Worm (Caenorhabditis elegans): ENCODE measurements around the gene nhr-238.

Gene nhr-238

DNA sequence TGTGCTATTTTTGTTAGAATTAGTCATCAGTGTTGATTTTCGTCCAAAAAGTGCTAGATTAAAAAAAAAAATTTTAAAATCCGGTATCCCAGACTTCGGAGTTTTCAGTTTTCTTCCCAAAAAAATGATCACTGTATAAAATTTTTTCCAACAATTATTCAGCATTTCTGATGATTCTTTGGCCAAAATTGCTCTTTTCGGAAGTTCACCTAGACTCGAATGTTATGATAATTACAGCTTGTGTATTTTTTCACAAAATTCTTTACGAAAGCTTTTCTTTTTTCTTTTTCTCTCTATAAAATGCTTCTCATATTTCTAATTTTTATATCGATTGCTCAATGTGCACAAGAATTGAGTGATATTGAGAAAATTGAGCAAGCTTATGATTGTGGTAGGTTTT lies 2.5 kb upstream of the nhr-238 start, which contains the start of gene irld-17:
Gene irld-17 (plus strand): TSS at position 301 of the 400 bp plus-strand sequence.
- TF ChIP-seq hmbx-1 (tag; optimal IDR thresholded peaks at IDR 0.05) = no peak
- no peak for TF ChIP-seq F13C5.2 (tag; optimal IDR thresholded peaks at IDR 0.05)
- no peak for TF ChIP-seq aly-1 (tag; optimal IDR thresholded peaks at IDR 0.05)
- TF ChIP-seq tbx-11 (GFP tag; IDR thresholded peaks at IDR 0.05) = no peak
- no peak for TF ChIP-seq ets-7 (tag; optimal IDR thresholded peaks at IDR 0.05)
- no peak for TF ChIP-seq sea-1 (GFP tag; conservative IDR thresholded peaks at IDR 0.05)
- no peak for TF ChIP-seq scrt-1 (GFP tag; IDR thresholded peaks at IDR 0.05)
- no peak for TF ChIP-seq hnd-1 (tag; optimal IDR thresholded peaks at IDR 0.05)
- no peak for TF ChIP-seq tbx-37 (GFP tag; conservative IDR thresholded peaks at IDR 0.05)
- TF ChIP-seq ceh-13 (GFP tag; optimal IDR thresholded peaks at IDR 0.05) = no peak
- no peak for TF ChIP-seq pes-1 (GFP tag; IDR thresholded peaks at IDR 0.05)
- no peak for TF ChIP-seq flt-1 (GFP tag; IDR thresholded peaks at IDR 0.05)
- no peak for TF ChIP-seq hmg-4 (GFP tag; optimal IDR thresholded peaks at IDR 0.05)
- no peak for TF ChIP-seq B0310.2 (tag; optimal IDR thresholded peaks at IDR 0.05)
- no peak for TF ChIP-seq ceh-36 (tag; optimal IDR thresholded peaks at IDR 0.05)
- no peak for TF ChIP-seq ama-1 (optimal IDR thresholded peaks at IDR 0.05)
- no peak for TF ChIP-seq tra-4 (tag; optimal IDR thresholded peaks at IDR 0.05)

DNA sequence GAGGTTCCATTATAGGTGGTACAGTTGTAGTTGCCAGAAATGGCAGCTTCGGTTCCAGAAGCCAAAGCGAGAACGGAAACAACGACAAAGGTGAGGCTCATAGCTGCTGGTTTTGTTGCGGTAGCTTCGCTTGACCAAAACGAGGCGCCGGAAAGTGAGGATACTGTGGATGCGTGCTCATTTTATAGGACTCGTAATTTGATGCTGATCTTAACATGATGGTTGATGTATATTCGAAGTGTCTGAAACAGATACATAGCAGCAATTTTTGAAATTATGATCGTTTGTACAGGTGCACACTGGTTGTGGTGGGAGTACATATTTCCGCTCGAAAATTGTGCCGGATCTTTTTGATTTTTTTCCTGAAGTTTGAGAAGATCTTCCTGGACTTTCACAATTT lies 1.9 kb upstream of the nhr-238 start, which contains the start of gene Y46H3D.8:
Gene Y46H3D.8 (minus strand): TSS at position 101 of the 400 bp plus-strand sequence.
- TF ChIP-seq tbx-37 (GFP tag; conservative IDR thresholded peaks at IDR 0.05) (no peak), hmbx-1 (tag; optimal IDR thresholded peaks at IDR 0.05) (no peak), ceh-13 (GFP tag; optimal IDR thresholded peaks at IDR 0.05) (no peak), scrt-1 (GFP tag; IDR thresholded peaks at IDR 0.05) (no peak), ama-1 (optimal IDR thresholded peaks at IDR 0.05) (no peak), hnd-1 (tag; optimal IDR thresholded peaks at IDR 0.05) (no peak), ceh-36 (tag; optimal IDR thresholded peaks at IDR 0.05) (no peak), sea-1 (GFP tag; conservative IDR thresholded peaks at IDR 0.05) (no peak), tra-4 (tag; optimal IDR thresholded peaks at IDR 0.05) (no peak), B0310.2 (tag; optimal IDR thresholded peaks at IDR 0.05) (no peak), pes-1 (GFP tag; IDR thresholded peaks at IDR 0.05) (no peak), tbx-11 (GFP tag; IDR thresholded peaks at IDR 0.05) (no peak), ets-7 (tag; optimal IDR thresholded peaks at IDR 0.05) (no peak), aly-1 (tag; optimal IDR thresholded peaks at IDR 0.05) (no peak)

DNA sequence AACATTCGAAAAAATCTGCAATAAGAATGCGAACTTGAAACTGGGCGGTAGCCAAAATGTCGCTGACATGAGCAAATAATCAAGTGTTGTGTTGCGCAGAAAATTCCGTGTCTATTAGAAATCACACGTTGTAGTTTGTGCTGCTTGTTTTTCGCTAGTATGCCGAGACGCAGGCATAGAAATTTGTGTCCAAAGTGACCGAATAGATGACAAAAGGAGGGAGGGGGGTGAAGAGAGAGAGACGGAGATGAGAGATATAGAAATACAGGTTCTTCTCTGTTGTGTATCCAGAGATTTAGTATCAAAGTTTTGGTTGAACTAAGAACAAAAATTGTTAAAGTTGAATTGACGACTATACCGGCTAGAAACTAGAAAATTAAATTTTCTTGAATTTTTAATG lies 2.0 kb downstream of the nhr-238 start:
- no peak for TF ChIP-seq hmbx-1 (tag; optimal IDR thresholded peaks at IDR 0.05)
- TF ChIP-seq sea-1 (GFP tag; conservative IDR thresholded peaks at IDR 0.05) = no peak
- no peak for TF ChIP-seq ets-7 (tag; optimal IDR thresholded peaks at IDR 0.05)

DNA sequence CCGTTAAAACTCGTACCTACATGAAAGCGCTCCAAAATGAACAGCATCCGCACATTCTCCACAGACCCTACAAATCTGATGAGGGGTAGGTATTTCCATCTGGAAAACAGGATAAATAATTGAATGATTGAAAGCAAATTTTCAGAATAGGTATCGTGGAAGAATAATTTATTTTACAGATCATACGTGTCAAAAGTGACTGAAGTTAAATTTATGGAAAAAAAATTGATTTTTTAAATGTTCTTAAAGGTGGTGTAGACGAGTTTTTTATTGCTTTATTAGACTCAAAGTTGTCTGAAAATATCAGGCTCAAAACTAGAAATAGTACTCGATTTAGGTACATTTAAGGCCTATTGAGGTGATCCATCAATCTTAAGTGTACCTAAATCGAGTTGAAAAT lies 2.5 kb downstream of the nhr-238 start, which contains the start of gene nhr-237:
Gene nhr-237 (minus strand): TSS at position 101 of the 400 bp plus-strand sequence.
- TF ChIP-seq flt-1 (GFP tag; IDR thresholded peaks at IDR 0.05) (no peak), pes-1 (GFP tag; IDR thresholded peaks at IDR 0.05) (no peak), ceh-36 (tag; optimal IDR thresholded peaks at IDR 0.05) (no peak), hmbx-1 (tag; optimal IDR thresholded peaks at IDR 0.05) (no peak), aly-1 (tag; optimal IDR thresholded peaks at IDR 0.05) (no peak), sea-1 (GFP tag; conservative IDR thresholded peaks at IDR 0.05) (no peak)

DNA sequence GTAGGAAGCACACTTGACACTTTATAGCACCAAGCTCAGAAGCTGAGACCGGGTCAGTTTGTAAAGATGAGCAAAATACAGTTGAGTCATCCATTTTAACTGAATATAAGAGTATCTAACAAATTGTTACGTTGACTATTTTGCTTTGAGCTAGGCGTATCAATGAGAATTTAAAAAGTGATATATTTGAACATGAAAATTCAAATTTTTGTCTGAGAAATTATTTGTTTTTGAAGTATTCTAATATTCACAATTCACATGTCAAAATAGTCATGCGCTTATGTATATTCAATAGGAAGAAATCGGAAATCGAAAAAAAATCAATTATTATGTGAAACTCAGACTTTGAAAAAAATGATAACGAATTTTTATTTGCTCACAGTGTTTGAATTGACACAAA lies 4.9 kb downstream of the nhr-238 start, which contains the start of gene nhr-110:
Gene nhr-110 (minus strand): TSS at position 101 of the 400 bp plus-strand sequence.
- TF ChIP-seq hmbx-1 (tag; optimal IDR thresholded peaks at IDR 0.05) (no peak), tra-4 (tag; optimal IDR thresholded peaks at IDR 0.05) (no peak), tbx-11 (GFP tag; IDR thresholded peaks at IDR 0.05) (no peak), ceh-36 (tag; optimal IDR thresholded peaks at IDR 0.05) (no peak), B0310.2 (tag; optimal IDR thresholded peaks at IDR 0.05) (no peak), pes-1 (GFP tag; IDR thresholded peaks at IDR 0.05) (no peak), F13C5.2 (tag; optimal IDR thresholded peaks at IDR 0.05) (no peak), flt-1 (GFP tag; IDR thresholded peaks at IDR 0.05) (no peak), sea-1 (GFP tag; conservative IDR thresholded peaks at IDR 0.05) (no peak), tbx-37 (GFP tag; conservative IDR thresholded peaks at IDR 0.05) (no peak), ceh-13 (GFP tag; optimal IDR thresholded peaks at IDR 0.05) (no peak), ets-7 (tag; optimal IDR thresholded peaks at IDR 0.05) (no peak), aly-1 (tag; optimal IDR thresholded peaks at IDR 0.05) (no peak), hnd-1 (tag; optimal IDR thresholded peaks at IDR 0.05) (no peak), hmg-4 (GFP tag; optimal IDR thresholded peaks at IDR 0.05) (no peak), ama-1 (optimal IDR thresholded peaks at IDR 0.05) (no peak), scrt-1 (GFP tag; IDR thresholded peaks at IDR 0.05) (no peak)

DNA sequence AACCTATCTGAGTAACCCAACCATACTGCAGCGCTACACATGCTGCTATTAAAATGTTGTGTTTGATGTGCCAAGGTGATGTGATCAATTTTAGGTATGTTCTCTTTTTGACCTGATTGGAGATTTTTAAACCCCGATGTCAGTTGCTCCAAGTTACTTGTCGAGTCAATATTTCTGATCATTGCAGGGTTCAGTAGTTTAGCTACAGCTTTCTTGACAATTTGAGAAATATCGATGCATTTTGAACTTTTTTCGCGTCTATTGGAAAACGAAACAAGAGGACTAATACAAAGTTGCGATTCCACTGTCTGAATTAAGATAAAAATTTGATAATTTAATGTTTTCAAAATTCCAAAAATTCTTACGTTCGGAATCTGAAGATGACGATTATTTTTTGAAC lies 5.8 kb downstream of the nhr-238 start:
- no peak for TF ChIP-seq sea-1 (GFP tag; conservative IDR thresholded peaks at IDR 0.05)
- no peak for TF ChIP-seq tbx-37 (GFP tag; conservative IDR thresholded peaks at IDR 0.05)

DNA sequence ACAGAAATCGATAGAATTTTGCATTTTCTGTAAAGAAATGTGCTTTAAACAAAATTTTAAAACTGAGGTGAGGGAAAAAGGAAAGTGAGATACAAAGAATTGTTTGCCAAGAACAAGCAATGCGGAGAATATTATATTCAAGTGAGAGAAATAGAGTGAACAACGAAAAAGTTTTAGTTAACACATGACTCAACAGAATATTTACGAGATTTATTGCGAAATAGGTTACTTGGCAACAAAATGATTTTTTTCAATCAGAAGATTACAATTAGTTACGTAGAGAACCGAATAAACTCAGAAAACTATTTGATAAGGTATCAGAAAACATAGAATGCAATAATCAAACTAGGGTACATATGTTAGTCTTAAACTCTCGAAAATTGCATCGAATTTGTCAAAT lies 7.7 kb downstream of the nhr-238 start, which contains the start of gene nhr-117:
Gene nhr-117 (minus strand): TSS at position 27 of the 400 bp plus-strand sequence.
- no peak for TF ChIP-seq ama-1 (optimal IDR thresholded peaks at IDR 0.05)
- no peak for TF ChIP-seq tbx-37 (GFP tag; conservative IDR thresholded peaks at IDR 0.05)
- TF ChIP-seq sea-1 (GFP tag; conservative IDR thresholded peaks at IDR 0.05) = no peak
- no peak for TF ChIP-seq flt-1 (GFP tag; IDR thresholded peaks at IDR 0.05)
- no peak for TF ChIP-seq hmbx-1 (tag; optimal IDR thresholded peaks at IDR 0.05)
- TF ChIP-seq F13C5.2 (tag; optimal IDR thresholded peaks at IDR 0.05) = no peak
- no peak for TF ChIP-seq hnd-1 (tag; optimal IDR thresholded peaks at IDR 0.05)
- TF ChIP-seq B0310.2 (tag; optimal IDR thresholded peaks at IDR 0.05) = no peak

DNA sequence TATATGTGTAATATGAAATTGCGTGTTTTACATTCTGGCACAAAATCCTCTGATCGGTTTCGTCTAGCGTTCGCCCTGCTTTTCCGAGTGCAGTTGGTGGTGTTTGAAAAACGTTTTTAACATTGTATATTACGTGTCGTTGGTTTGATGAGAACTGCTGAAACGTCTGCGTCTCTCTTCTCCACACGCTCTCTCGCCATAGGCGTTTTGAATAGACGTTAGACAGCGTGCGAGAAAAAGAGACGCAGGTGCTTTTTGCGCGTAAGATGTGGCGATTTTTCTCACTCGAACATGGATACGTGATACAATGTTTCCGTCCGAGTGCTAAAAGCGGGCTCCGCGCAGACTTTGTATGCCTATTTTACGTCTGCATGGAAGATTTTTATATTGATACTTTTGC lies 8.7 kb downstream of the nhr-238 start:
- TF ChIP-seq scrt-1 (GFP tag; IDR thresholded peaks at IDR 0.05) = no peak
- no peak for TF ChIP-seq ceh-36 (tag; optimal IDR thresholded peaks at IDR 0.05)
- no peak for TF ChIP-seq ceh-13 (GFP tag; optimal IDR thresholded peaks at IDR 0.05)
- no peak for TF ChIP-seq B0310.2 (tag; optimal IDR thresholded peaks at IDR 0.05)
- TF ChIP-seq tra-4 (tag; optimal IDR thresholded peaks at IDR 0.05) = no peak
- TF ChIP-seq aly-1 (tag; optimal IDR thresholded peaks at IDR 0.05) = no peak
- no peak for TF ChIP-seq F13C5.2 (tag; optimal IDR thresholded peaks at IDR 0.05)
- no peak for TF ChIP-seq tbx-11 (GFP tag; IDR thresholded peaks at IDR 0.05)
- TF ChIP-seq pes-1 (GFP tag; IDR thresholded peaks at IDR 0.05) = no peak
- TF ChIP-seq ama-1 (optimal IDR thresholded peaks at IDR 0.05) = no peak
- no peak for TF ChIP-seq flt-1 (GFP tag; IDR thresholded peaks at IDR 0.05)
- TF ChIP-seq hmg-4 (GFP tag; optimal IDR thresholded peaks at IDR 0.05) = no peak
- TF ChIP-seq hmbx-1 (tag; optimal IDR thresholded peaks at IDR 0.05) = no peak
- TF ChIP-seq tbx-37 (GFP tag; conservative IDR thresholded peaks at IDR 0.05) = no peak
- TF ChIP-seq hnd-1 (tag; optimal IDR thresholded peaks at IDR 0.05) = no peak
- TF ChIP-seq sea-1 (GFP tag; conservative IDR thresholded peaks at IDR 0.05) = no peak
- no peak for TF ChIP-seq ets-7 (tag; optimal IDR thresholded peaks at IDR 0.05)
